Worm (Caenorhabditis elegans) whole organism, L4 larva: Measurements from ENCODE around the gene T01G1.4.

Experiments
- R02D3.7 ChIP-seq: fragments of 150-350 bp; sonication (generic microtip); optimal IDR thresholded peaks from 3 replicates; lab custom pipeline; 2014; ENCODE audit warnings: missing biosample characterization, missing genetic modification characterization
- ceh-20 ChIP-seq: fragments of 200-800 bp; sonication (Bioruptor generic); IDR thresholded peaks from 2 replicates; pipeline ENCODE4 v1.3.6; 2022; ENCODE audit warnings: missing genetic modification reagents, missing genetic modification characterization, missing compliant biosample characterization
- ceh-62 ChIP-seq: sonication (generic microtip); optimal IDR thresholded peaks from 2 replicates; lab custom pipeline; 2017; ENCODE audit warnings: missing biosample characterization, missing genetic modification characterization
- daf-12 ChIP-seq: fragments of 150-350 bp; optimal IDR thresholded peaks from 2 replicates; lab custom pipeline; 2014; ENCODE audit warnings: missing biosample characterization, missing genetic modification reagents, missing genetic modification characterization
- jun-1 ChIP-seq: fragments of 150-350 bp; optimal IDR thresholded peaks from 2 replicates; lab custom pipeline; 2014; ENCODE audit warnings: missing biosample characterization, missing genetic modification reagents, missing genetic modification characterization
- lin-1 ChIP-seq: fragments of 200-800 bp; sonication (Bioruptor generic); IDR thresholded peaks from 2 replicates; pipeline ENCODE4 v1.3.6; 2022; ENCODE audit warnings: missing genetic modification reagents, missing genetic modification characterization, missing compliant biosample characterization
- lin-39 ChIP-seq: fragments of 150-350 bp; optimal IDR thresholded peaks from 2 replicates; lab custom pipeline; 2014; ENCODE audit warnings: missing biosample characterization, missing genetic modification reagents, missing genetic modification characterization
- mdl-1 ChIP-seq, 2 experiments: fragments of 150-350 bp in 1 of 2; sonication (generic microtip) in 1 of 2; optimal IDR thresholded peaks; 2 replicates each; lab custom pipeline; 2014 to 2017; ENCODE audit warnings: missing biosample characterization in 2 of 2, missing genetic modification characterization in 2 of 2
- mep-1 ChIP-seq: fragments of 150-350 bp; sonication (generic microtip); optimal IDR thresholded peaks from 3 replicates; lab custom pipeline; 2014; ENCODE audit warnings: missing biosample characterization, missing genetic modification characterization
- nhr-10 ChIP-seq: fragments of 150-350 bp; optimal IDR thresholded peaks from 2 replicates; lab custom pipeline; 2014; ENCODE audit warnings: missing biosample characterization, missing genetic modification characterization
- nhr-76 ChIP-seq: fragments of 150-350 bp; optimal IDR thresholded peaks from 2 replicates; lab custom pipeline; 2014; ENCODE audit warnings: missing biosample characterization, missing genetic modification characterization
- nhr-77 ChIP-seq: fragments of 150-350 bp; optimal IDR thresholded peaks from 2 replicates; lab custom pipeline; 2014; ENCODE audit warnings: missing biosample characterization, missing genetic modification characterization
- zag-1 ChIP-seq: fragments of 150-350 bp; optimal IDR thresholded peaks from 2 replicates; lab custom pipeline; 2014; ENCODE audit warnings: missing biosample characterization, missing genetic modification characterization
- ztf-7 ChIP-seq: fragments of 150-350 bp; optimal IDR thresholded peaks from 2 replicates; lab custom pipeline; 2014; ENCODE audit warnings: missing biosample characterization, missing genetic modification characterization

- TF ChIP-seq zag-1 (tag; lab: Kevin White, UChicago) (no peak), lin-1 (no peak), jun-1 (tag; lab: Kevin White, UChicago) (no peak), nhr-77 (tag; lab: Kevin White, UChicago) (no peak), ceh-62 (tag; lab: Kevin White, UChicago) (no peak), lin-39 (tag; lab: Kevin White, UChicago) (no peak), ztf-7 (tag; lab: Kevin White, UChicago) (no peak), mdl-1 (tag; optimal IDR thresholded peaks at IDR 0.05; lab: Kevin White, UChicago) (no peak), daf-12 (no peak), ceh-20 (GFP tag; lab: Robert Waterston, UW) (no peak), nhr-10 (tag; lab: Kevin White, UChicago) (no peak), mep-1 (tag; lab: Kevin White, UChicago) (no peak), nhr-76 (tag; lab: Kevin White, UChicago) (no peak), R02D3.7 (tag; lab: Kevin White, UChicago) (no peak)
These were observed 10.3 kb upstream of the T01G1.4 start, which contains the start of gene sec-31 for ce11 chrIV:11371645-11372044.
